Fruit fly (Drosophila melanogaster): ENCODE data around the gene CG10317.

DNA sequence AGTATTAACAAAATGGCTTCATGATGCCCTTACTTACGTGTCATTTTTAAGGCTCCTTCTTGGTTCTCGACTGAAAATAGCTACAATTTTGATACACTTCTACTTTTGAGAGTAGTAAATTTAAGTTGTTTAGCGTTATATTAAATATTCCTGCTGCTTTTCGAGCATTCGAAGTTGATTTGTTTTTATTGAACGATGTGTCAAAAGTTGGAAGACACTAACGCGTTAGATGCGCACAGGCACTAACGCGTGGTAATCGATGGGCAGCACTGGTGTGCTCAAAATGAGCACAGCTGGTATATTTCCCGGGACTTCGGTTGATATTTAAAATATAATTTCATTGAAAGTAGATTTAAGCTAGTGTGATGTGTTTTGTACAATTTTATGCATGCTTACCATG is 11.2 kb downstream of the CG10317 start, which contains the start of gene CG17931:
- TF ChIP-seq ttk (optimal IDR thresholded peaks at IDR 0.05) (no peak), psq (optimal IDR thresholded peaks at IDR 0.05) (no peak), insv (optimal IDR thresholded peaks at IDR 0.05) (no peak), Sin3A (optimal IDR thresholded peaks at IDR 0.05) (no peak), h (optimal IDR thresholded peaks at IDR 0.05) (no peak), Myc (optimal IDR thresholded peaks at IDR 0.05) (no peak)
